Worm (Caenorhabditis elegans) whole organism, L3 larva: ENCODE data around the gene Y39G8B.2.

ENCODE experiments used
- ZK546.5 ChIP-seq: sonication (generic microtip); optimal IDR thresholded peaks from 2 replicates; lab custom pipeline; 2017; ENCODE audit warnings: missing biosample characterization, missing genetic modification characterization
- aly-2 ChIP-seq: fragments of 150-350 bp; optimal IDR thresholded peaks from 2 replicates; lab custom pipeline; 2014; ENCODE audit warnings: missing biosample characterization, missing genetic modification characterization
- ceh-16 ChIP-seq: sonication (generic microtip); optimal IDR thresholded peaks from 2 replicates; lab custom pipeline; 2017; ENCODE audit warnings: missing biosample characterization, missing genetic modification characterization
- elt-1 ChIP-seq: fragments of 150-350 bp; optimal IDR thresholded peaks from 2 replicates; lab custom pipeline; 2014; ENCODE audit warnings: missing biosample characterization, missing genetic modification characterization
- elt-3 ChIP-seq, 3 experiments: fragments of 150-350 bp in 1 of 3; sonication (generic microtip) in 2 of 3; optimal IDR thresholded peaks; 2 replicates in 2 of 3; 4 replicates in 1 of 3; lab custom pipeline; 2014 to 2017; ENCODE audit warnings: missing biosample characterization in 3 of 3, missing genetic modification characterization in 3 of 3
- fkh-10 ChIP-seq: sonication (generic microtip); optimal IDR thresholded peaks from 2 replicates; lab custom pipeline; 2017; ENCODE audit warnings: missing biosample characterization, missing genetic modification reagents, missing genetic modification characterization
- fos-1 ChIP-seq: fragments of 150-350 bp; optimal IDR thresholded peaks from 2 replicates; lab custom pipeline; 2014; ENCODE audit warnings: missing biosample characterization, missing genetic modification characterization
- lin-39 ChIP-seq: fragments of 150-350 bp; optimal IDR thresholded peaks from 2 replicates; lab custom pipeline; 2018; ENCODE audit warnings: missing biosample characterization, missing genetic modification reagents, missing genetic modification characterization
- nhr-11 ChIP-seq: fragments of 150-350 bp; optimal IDR thresholded peaks from 2 replicates; lab custom pipeline; 2014; ENCODE audit warnings: missing biosample characterization, missing genetic modification characterization
- nhr-237 ChIP-seq: fragments of 150-350 bp; optimal IDR thresholded peaks from 2 replicates; lab custom pipeline; 2014; ENCODE audit warnings: missing biosample characterization, missing genetic modification characterization
- nhr-77 ChIP-seq: fragments of 150-350 bp; optimal IDR thresholded peaks from 2 replicates; lab custom pipeline; 2014; ENCODE audit warnings: missing biosample characterization, missing genetic modification characterization
- snpc-4 ChIP-seq: fragments of 150-350 bp; optimal IDR thresholded peaks from 2 replicates; lab custom pipeline; 2014; ENCODE audit warnings: missing biosample characterization, missing genetic modification characterization
- unc-62 ChIP-seq: fragments of 150-350 bp; sonication (generic microtip); optimal IDR thresholded peaks from 4 replicates; lab custom pipeline; 2014; ENCODE audit warnings: missing biosample characterization, missing genetic modification reagents, missing genetic modification characterization

DNA sequence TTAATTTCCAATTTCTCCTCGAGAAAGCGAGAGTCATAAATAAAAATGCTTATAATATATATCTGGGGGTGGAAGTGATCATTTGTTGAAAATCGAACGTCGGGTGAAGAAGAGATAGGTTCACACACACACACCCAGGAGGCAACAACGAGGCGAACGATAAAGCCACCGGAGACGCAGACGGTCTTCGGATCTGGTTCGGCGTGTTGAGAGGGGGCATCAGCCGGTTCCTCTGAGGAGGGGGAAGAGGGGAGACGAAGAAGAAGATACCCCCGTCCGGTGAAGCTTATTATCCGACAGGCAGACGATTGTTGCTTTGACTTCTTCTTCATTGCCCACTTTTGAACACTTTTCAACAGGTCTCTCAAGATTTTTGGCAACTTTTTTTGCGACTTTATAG, 28.7 kb upstream of the Y39G8B.2 start:
- TF ChIP-seq ceh-16 (no peak), elt-1 (tag; lab: Kevin White, UChicago) (no peak), unc-62 (GFP tag; lab: Kevin White, UChicago) (no peak), nhr-11 (tag; lab: Kevin White, UChicago) (no peak), aly-2 (tag; lab: Kevin White, UChicago) (no peak), fkh-10 (GFP tag; lab: Kevin White, UChicago) (no peak), lin-39 (tag; lab: Kevin White, UChicago) (no peak), elt-3 (tag; optimal IDR thresholded peaks at IDR 0.05; lab: Kevin White, UChicago) (no peak), nhr-237 (no peak), snpc-4 (no peak), ZK546.5 (tag; lab: Kevin White, UChicago) (no peak), nhr-77 (tag; lab: Kevin White, UChicago) (no peak), fos-1 (no peak)
